Fruit fly (Drosophila melanogaster) whole organism, embryonic: ENCODE measurements around the gene Cpr23B.
A peak's percentile ranks its signal among the peaks of the same experiment; 100 is the strongest.

ENCODE experiments used
- Atf-2 ChIP-seq: fragments of 200-800 bp; sonication (Bioruptor generic); optimal IDR thresholded peaks from 2 replicates; lab custom pipeline; 2016; ENCODE audit warnings: missing biosample characterization, missing genetic modification characterization
- B-H1 ChIP-seq: fragments of 200-800 bp; sonication (Bioruptor generic); IDR thresholded peaks from 3 replicates; pipeline ENCODE4 v1.3.6; 2022; ENCODE audit warnings: missing biosample characterization, missing genetic modification characterization
- BtbVII ChIP-seq: fragments of 200-800 bp; sonication (Bioruptor generic); optimal IDR thresholded peaks from 3 replicates; lab custom pipeline; 2017; ENCODE audit warnings: missing biosample characterization, mild to moderate bottlenecking, missing genetic modification characterization
- CG11723 ChIP-seq: fragments of 200-800 bp; sonication (Bioruptor generic); optimal IDR thresholded peaks from 2 replicates; lab custom pipeline; 2017; ENCODE audit warnings: missing biosample characterization, mild to moderate bottlenecking, missing genetic modification characterization
- CG12391 ChIP-seq: fragments of 200-800 bp; sonication (Bioruptor generic); optimal IDR thresholded peaks from 3 replicates; lab custom pipeline; 2018; ENCODE audit warnings: missing biosample characterization, mild to moderate bottlenecking, missing genetic modification characterization, moderate library complexity
- CG14667 ChIP-seq: fragments of 200-800 bp; sonication (Bioruptor generic); IDR thresholded peaks from 2 replicates; pipeline ENCODE4 v1.3.6; 2022; ENCODE audit warnings: missing biosample characterization, missing genetic modification characterization
- CG15696 ChIP-seq: fragments of 200-800 bp; sonication (Bioruptor generic); optimal IDR thresholded peaks from 2 replicates; lab custom pipeline; 2019; ENCODE audit warnings: missing biosample characterization, mild to moderate bottlenecking, missing genetic modification characterization, moderate library complexity
- CG1832 ChIP-seq: fragments of 200-800 bp; sonication (Bioruptor generic); optimal IDR thresholded peaks from 2 replicates; lab custom pipeline; 2017; ENCODE audit warnings: missing biosample characterization, mild to moderate bottlenecking, missing genetic modification characterization, inconsistent platforms
- CG18476 ChIP-seq: fragments of 200-800 bp; sonication (Bioruptor generic); optimal IDR thresholded peaks from 2 replicates; lab custom pipeline; 2016; ENCODE audit warnings: missing biosample characterization, mild to moderate bottlenecking, missing genetic modification characterization
- CG18619 ChIP-seq: fragments of 200-800 bp; sonication (Bioruptor generic); optimal IDR thresholded peaks from 3 replicates; lab custom pipeline; 2017; ENCODE audit warnings: missing biosample characterization, mild to moderate bottlenecking, missing genetic modification characterization
- CG2202 ChIP-seq: fragments of 200-800 bp; sonication (Bioruptor generic); optimal IDR thresholded peaks from 2 replicates; lab custom pipeline; 2018; ENCODE audit warnings: missing biosample characterization, mild to moderate bottlenecking, missing genetic modification characterization
- CG34224 ChIP-seq: fragments of 200-800 bp; sonication (Bioruptor generic); IDR thresholded peaks from 3 replicates; pipeline ENCODE4 v1.3.6; 2022; ENCODE audit warnings: missing biosample characterization, missing genetic modification characterization; ENCODE audit not compliant: partially characterized antibody
- CG4617 ChIP-seq: fragments of 200-800 bp; sonication (Bioruptor generic); optimal IDR thresholded peaks from 3 replicates; lab custom pipeline; 2016; ENCODE audit warnings: missing biosample characterization, missing genetic modification characterization, borderline replicate concordance
- CG6765 ChIP-seq: fragments of 200-800 bp; sonication (Bioruptor generic); optimal IDR thresholded peaks from 3 replicates; lab custom pipeline; 2017; ENCODE audit warnings: missing biosample characterization, mild to moderate bottlenecking, missing genetic modification characterization
- CG7556 ChIP-seq: fragments of 200-800 bp; sonication (Bioruptor generic); optimal IDR thresholded peaks from 2 replicates; lab custom pipeline; 2017; ENCODE audit warnings: missing biosample characterization, mild to moderate bottlenecking, missing genetic modification characterization
- CG8290 ChIP-seq, 3 experiments: fragments of 200-800 bp; sonication (Bioruptor generic); optimal IDR thresholded peaks; 2 replicates each; lab custom pipeline; 2016 to 2019; ENCODE audit warnings: missing biosample characterization in 3 of 3, missing genetic modification characterization in 3 of 3, mild to moderate bottlenecking in 2 of 3, moderate library complexity in 1 of 3
- CG8388 ChIP-seq: fragments of 200-800 bp; sonication (Bioruptor generic); optimal IDR thresholded peaks from 2 replicates; lab custom pipeline; 2019; ENCODE audit warnings: missing biosample characterization, mild to moderate bottlenecking, missing genetic modification characterization, moderate library complexity
- CG8765 ChIP-seq: fragments of 200-800 bp; sonication (Bioruptor generic); IDR thresholded peaks from 2 replicates; pipeline ENCODE4 v1.3.6; 2022; ENCODE audit warnings: missing biosample characterization, missing genetic modification characterization
- CG9817 ChIP-seq: fragments of 200-800 bp; sonication (Bioruptor generic); optimal IDR thresholded peaks from 2 replicates; lab custom pipeline; 2018; ENCODE audit warnings: missing biosample characterization, mild to moderate bottlenecking, missing genetic modification characterization, moderate library complexity
- D ChIP-seq, 2 experiments: fragments of 200-800 bp in 1 of 2; fragments of >200 bp in 1 of 2; sonication (Bioruptor generic) in 1 of 2; optimal IDR thresholded peaks; 2 replicates in 1 of 2; 3 replicates in 1 of 2; lab custom pipeline; 2017; ENCODE audit warnings: mild to moderate bottlenecking in 1 of 2, missing biosample characterization in 1 of 2, missing genetic modification characterization in 1 of 2, missing genetic modification reagents in 1 of 2
- Dek ChIP-seq: fragments of 200-800 bp; sonication (Bioruptor generic); optimal IDR thresholded peaks from 3 replicates; lab custom pipeline; 2019; ENCODE audit warnings: missing biosample characterization, mild to moderate bottlenecking, missing genetic modification characterization, moderate library complexity
- Dfd ChIP-seq, 2 experiments: fragments of >200 bp; optimal IDR thresholded peaks; 2 replicates each; lab custom pipeline; 2017; ENCODE audit warnings: missing biosample characterization in 2 of 2, missing genetic modification characterization in 2 of 2
- Dll ChIP-seq: fragments of 200-800 bp; sonication (Bioruptor generic); IDR thresholded peaks from 4 replicates; pipeline ENCODE4 v1.3.6; 2022; ENCODE audit warnings: missing biosample characterization, missing genetic modification characterization; ENCODE audit not compliant: partially characterized antibody
- Elba2 ChIP-seq: fragments of 200-800 bp; sonication (Bioruptor generic); optimal IDR thresholded peaks from 3 replicates; lab custom pipeline; 2016; ENCODE audit warnings: missing biosample characterization, missing genetic modification characterization
- Ets65A ChIP-seq: fragments of 200-800 bp; sonication (Bioruptor generic); peaks from one replicate; lab custom pipeline; 2016; ENCODE audit warnings: missing biosample characterization, missing genetic modification characterization
- H15 ChIP-seq: fragments of 200-800 bp; sonication (Bioruptor generic); IDR thresholded peaks from 3 replicates; pipeline ENCODE4 v1.3.6; 2022; ENCODE audit warnings: missing biosample characterization, missing genetic modification characterization
- Hsf ChIP-seq: fragments of 200-800 bp; sonication (Bioruptor generic); optimal IDR thresholded peaks from 3 replicates; lab custom pipeline; 2016; ENCODE audit warnings: missing biosample characterization, missing genetic modification characterization
- NK7.1 ChIP-seq: fragments of 200-800 bp; sonication (Bioruptor generic); optimal IDR thresholded peaks from 3 replicates; lab custom pipeline; 2016; ENCODE audit warnings: missing biosample characterization, missing genetic modification characterization
- Nf-YC ChIP-seq: fragments of 200-800 bp; optimal IDR thresholded peaks from 3 replicates; lab custom pipeline; 2019; ENCODE audit warnings: missing biosample characterization, mild to moderate bottlenecking, missing genetic modification characterization, moderate library complexity
- Oli ChIP-seq: fragments of 200-800 bp; sonication (Bioruptor generic); optimal IDR thresholded peaks from 2 replicates; lab custom pipeline; 2018; ENCODE audit warnings: missing biosample characterization, mild to moderate bottlenecking, missing genetic modification characterization, moderate library complexity
- Sry-δ ChIP-seq: fragments of 200-800 bp; sonication (Bioruptor generic); optimal IDR thresholded peaks from 2 replicates; lab custom pipeline; 2016; ENCODE audit warnings: missing biosample characterization, missing genetic modification characterization
- Tbp ChIP-seq: fragments of >200 bp; optimal IDR thresholded peaks from 2 replicates; lab custom pipeline; 2018; ENCODE audit warnings: missing biosample characterization, missing genetic modification characterization
- Vsx1 ChIP-seq: fragments of 200-800 bp; sonication (Bioruptor generic); optimal IDR thresholded peaks from 2 replicates; lab custom pipeline; 2017; ENCODE audit warnings: missing biosample characterization, mild to moderate bottlenecking, missing genetic modification characterization, missing genetic modification reagents
- Xbp1 ChIP-seq: fragments of 200-800 bp; sonication (Bioruptor generic); optimal IDR thresholded peaks from 3 replicates; lab custom pipeline; 2016; ENCODE audit warnings: missing biosample characterization, mild to moderate bottlenecking, missing genetic modification characterization
- ash1 ChIP-seq: fragments of 200-800 bp; sonication (Bioruptor generic); optimal IDR thresholded peaks from 2 replicates; lab custom pipeline; 2018; ENCODE audit warnings: missing biosample characterization, mild to moderate bottlenecking, missing genetic modification characterization
- bowl ChIP-seq: fragments of 200-800 bp; sonication (Bioruptor generic); IDR thresholded peaks from 2 replicates; pipeline ENCODE4 v1.3.6; 2022; ENCODE audit warnings: missing biosample characterization, missing genetic modification characterization
- cad ChIP-seq: fragments of >200 bp; optimal IDR thresholded peaks from 2 replicates; lab custom pipeline; 2017; ENCODE audit warnings: missing biosample characterization, missing genetic modification characterization
- fd64A ChIP-seq: fragments of 200-800 bp; sonication (Bioruptor generic); optimal IDR thresholded peaks from 3 replicates; lab custom pipeline; 2018; ENCODE audit warnings: missing biosample characterization, mild to moderate bottlenecking, missing genetic modification characterization
- gsb-n ChIP-seq: fragments of 200-800 bp; sonication (Bioruptor generic); optimal IDR thresholded peaks from 3 replicates; lab custom pipeline; 2018; ENCODE audit warnings: missing biosample characterization, mild to moderate bottlenecking, missing genetic modification characterization
- ham ChIP-seq: fragments of 200-800 bp; sonication (Bioruptor generic); IDR thresholded peaks from 2 replicates; pipeline ENCODE4 v1.3.6; 2022; ENCODE audit warnings: missing biosample characterization, missing genetic modification characterization
- pnt ChIP-seq: fragments of 200-800 bp; sonication (Bioruptor generic); optimal IDR thresholded peaks from 3 replicates; lab custom pipeline; 2016; ENCODE audit warnings: missing biosample characterization, missing genetic modification characterization
- pum ChIP-seq: fragments of 200-800 bp; sonication (Bioruptor generic); optimal IDR thresholded peaks from 2 replicates; lab custom pipeline; 2016; ENCODE audit warnings: missing biosample characterization, missing genetic modification characterization
- pzg ChIP-seq: fragments of 200-800 bp; sonication (Bioruptor generic); optimal IDR thresholded peaks from 3 replicates; lab custom pipeline; 2018; ENCODE audit warnings: missing biosample characterization, mild to moderate bottlenecking, missing genetic modification characterization, moderate library complexity
- ro ChIP-seq: fragments of 200-800 bp; sonication (Bioruptor generic); IDR thresholded peaks from 2 replicates; pipeline ENCODE4 v1.3.6; 2022; ENCODE audit warnings: missing biosample characterization, missing genetic modification characterization
- tio ChIP-seq: fragments of 200-800 bp; sonication (Bioruptor generic); optimal IDR thresholded peaks from 2 replicates; lab custom pipeline; 2017; ENCODE audit warnings: missing biosample characterization, missing genetic modification characterization, inconsistent platforms
- tll ChIP-seq, 2 experiments: fragments of 200-800 bp in 1 of 2; fragments of >200 bp in 1 of 2; sonication (Bioruptor generic) in 1 of 2; optimal IDR thresholded peaks; 2 replicates each; lab custom pipeline; 2017 to 2019; ENCODE audit warnings: missing biosample characterization in 2 of 2, missing genetic modification characterization in 2 of 2, mild to moderate bottlenecking in 1 of 2, moderate library complexity in 1 of 2
- usp ChIP-seq: fragments of >200 bp; optimal IDR thresholded peaks from 2 replicates; lab custom pipeline; 2017; ENCODE audit warnings: missing biosample characterization, missing genetic modification characterization
- zen ChIP-seq: fragments of 200-800 bp; sonication (Bioruptor generic); optimal IDR thresholded peaks from 3 replicates; lab custom pipeline; 2018; ENCODE audit warnings: missing biosample characterization, mild to moderate bottlenecking, missing genetic modification characterization, moderate library complexity

Cpr23B gene

DNA sequence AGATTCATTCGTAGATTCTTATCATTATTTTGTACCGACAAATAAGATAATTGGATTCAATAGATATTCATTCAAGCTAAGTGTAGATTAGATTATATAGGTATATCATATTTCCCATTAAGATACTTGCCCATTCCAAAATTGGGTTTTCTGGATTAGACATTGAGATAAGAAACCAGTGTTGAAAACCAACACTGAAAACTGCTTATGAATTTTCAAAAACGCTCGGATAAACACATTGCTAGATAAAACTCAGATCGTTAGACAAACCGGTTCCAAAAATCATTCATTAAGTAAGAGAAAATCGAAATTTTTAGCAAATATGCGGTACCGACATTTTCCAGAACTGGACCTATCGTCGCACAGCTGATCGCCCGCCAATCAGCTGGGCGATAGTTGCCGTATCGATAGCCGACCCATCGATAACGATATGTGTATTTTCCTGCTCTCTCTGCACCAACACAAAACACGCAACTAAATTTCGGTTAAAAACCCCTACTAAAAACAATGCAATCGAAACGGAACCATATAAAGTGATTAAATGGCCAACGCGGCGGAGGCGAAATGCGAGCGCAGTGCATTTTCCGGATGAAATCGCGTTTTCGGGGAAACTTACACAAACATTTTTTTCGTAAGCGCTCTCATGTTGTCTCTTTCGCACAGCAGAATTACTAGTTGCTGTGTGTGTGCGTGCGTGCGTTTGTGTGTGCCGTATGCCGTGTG lies 47.5 kb downstream of the Cpr23B start, which contains the start of the genes NTPase and lilli (continued):
- peak; percentile 35 for TF ChIP-seq CG8388
- no peak for TF ChIP-seq usp (GFP tag; lab: Kevin White, UChicago)
- TF ChIP-seq gsb-n (tag; lab: Kevin White, UChicago): peak; percentile 6
- TF ChIP-seq pnt: peak; percentile 68
- TF ChIP-seq Dfd (GFP tag; optimal IDR thresholded peaks at IDR 0.05; lab: Kevin White, UChicago): no peak
- no peak for TF ChIP-seq CG15696
- TF ChIP-seq Vsx1 (GFP tag; lab: Kevin White, UChicago): no peak
- no peak for TF ChIP-seq fd64A (GFP tag; lab: Kevin White, UChicago)
- TF ChIP-seq zen (tag; lab: Kevin White, UChicago): peak; percentile 59
- peak; percentile 20 to 65 for TF ChIP-seq tll (GFP tag; optimal IDR thresholded peaks at IDR 0.05; lab: Kevin White, UChicago)
- no peak for TF ChIP-seq ham (GFP tag; lab: Robert Waterston, UW)
- peak; percentile 77 for TF ChIP-seq tio (GFP tag; lab: Kevin White, UChicago)
- TF ChIP-seq ro: no peak
- TF ChIP-seq CG6765: no peak
- peak; percentile 93 for TF ChIP-seq CG34224
- peak; percentile 81 for TF ChIP-seq pzg (GFP tag; lab: Kevin White, UChicago)
- peak; percentile 81 for TF ChIP-seq CG1832 (GFP tag; lab: Kevin White, UChicago)
- peak; percentile 37 for TF ChIP-seq CG18476 (GFP tag; lab: Kevin White, UChicago)
- TF ChIP-seq Hsf (GFP tag; lab: Kevin White, UChicago): peak; percentile 80
- TF ChIP-seq Atf-2: peak; percentile 48
- TF ChIP-seq cad (GFP tag; lab: Kevin White, UChicago): no peak
- no peak for TF ChIP-seq ash1 (GFP tag; lab: Kevin White, UChicago)
- peak; percentile 31 for TF ChIP-seq CG11723 (GFP tag; lab: Kevin White, UChicago)
- TF ChIP-seq Nf-YC (tag; lab: Kevin White, UChicago): no peak
- TF ChIP-seq Sry-δ (GFP tag; lab: Kevin White, UChicago): peak; percentile 84
- no peak for TF ChIP-seq Tbp (GFP tag; lab: Kevin White, UChicago)
- no peak for TF ChIP-seq bowl (GFP tag; lab: Robert Waterston, UW)
- peak; percentile 86 for TF ChIP-seq D (optimal IDR thresholded peaks at IDR 0.05; lab: Kevin White, UChicago)
- TF ChIP-seq D (GFP tag; optimal IDR thresholded peaks at IDR 0.05; lab: Kevin White, UChicago): no peak
- TF ChIP-seq Ets65A (GFP tag; lab: Kevin White, UChicago): peak; percentile 92
- peak; percentile 55 for TF ChIP-seq CG12391 (tag; lab: Kevin White, UChicago)
- peak; percentile 94 for TF ChIP-seq Dll (GFP tag; lab: Robert Waterston, UW)
- no peak for TF ChIP-seq H15 (GFP tag; lab: Robert Waterston, UW)
- peak; percentile 55 for TF ChIP-seq pum (GFP tag; lab: Kevin White, UChicago)
- TF ChIP-seq CG4617: peak; percentile 92
- no peak for TF ChIP-seq CG18619 (GFP tag; lab: Kevin White, UChicago)
- peak; percentile 18 for TF ChIP-seq Elba2
- TF ChIP-seq Dek (tag; lab: Kevin White, UChicago): no peak
- no peak for TF ChIP-seq CG8765 (GFP tag; lab: Robert Waterston, UW)
- TF ChIP-seq CG2202 (tag; lab: Kevin White, UChicago): no peak
- peak; percentile 14; the same call in 1 of the 3 replicates for TF ChIP-seq B-H1
- TF ChIP-seq CG9817 (tag; lab: Kevin White, UChicago): no peak
- peak; percentile 78 for TF ChIP-seq Xbp1 (GFP tag; lab: Kevin White, UChicago)
- TF ChIP-seq NK7.1: peak; percentile 11
- TF ChIP-seq CG8290 (GFP tag; optimal IDR thresholded peaks at IDR 0.05; lab: Kevin White, UChicago): peak; percentile 99
- TF ChIP-seq CG8290 (tag; optimal IDR thresholded peaks at IDR 0.05; lab: Kevin White, UChicago): peak; percentile 96 to 100
- no peak for TF ChIP-seq Oli (tag; lab: Kevin White, UChicago)
- peak; percentile 15 for TF ChIP-seq BtbVII
- TF ChIP-seq CG7556: peak; percentile 38
- TF ChIP-seq CG14667 (GFP tag; lab: Robert Waterston, UW): no peak
